Worm (Caenorhabditis elegans) whole organism, L4 larva: ENCODE measurements around the gene C03B1.9.

Experiments used
- F10B5.3 ChIP-seq: sonication (generic microtip); optimal IDR thresholded peaks from 2 replicates; lab custom pipeline; 2016; ENCODE audit warnings: mild to moderate bottlenecking, missing genetic modification characterization, missing compliant biosample characterization
- T20F7.1 ChIP-seq: fragments of 200-800 bp; sonication (Bioruptor generic); optimal IDR thresholded peaks from 2 replicates; lab custom pipeline; 2018; ENCODE audit warnings: mild to moderate bottlenecking, missing genetic modification characterization, missing compliant biosample characterization
- aha-1 ChIP-seq: fragments of 150-350 bp; peaks from one replicate; lab custom pipeline; 2014; ENCODE audit warnings: missing biosample characterization, missing genetic modification characterization
- ama-1 ChIP-seq: fragments of 150-350 bp; optimal IDR thresholded peaks from 2 replicates; lab custom pipeline; 2014; ENCODE audit warnings: inconsistent platforms, mixed read lengths
- attf-4 ChIP-seq: sonication (generic microtip); optimal IDR thresholded peaks from 3 replicates; lab custom pipeline; 2017; ENCODE audit warnings: missing biosample characterization, missing genetic modification characterization
- ceh-20 ChIP-seq: fragments of 200-800 bp; sonication (Bioruptor generic); IDR thresholded peaks from 2 replicates; pipeline ENCODE4 v1.3.6; 2022; ENCODE audit warnings: missing genetic modification reagents, missing genetic modification characterization, missing compliant biosample characterization
- ces-1 ChIP-seq: fragments of 150-350 bp; sonication (generic microtip); optimal IDR thresholded peaks from 4 replicates; lab custom pipeline; 2014; ENCODE audit warnings: missing biosample characterization, missing genetic modification reagents, missing genetic modification characterization
- dmd-6 ChIP-seq: fragments of 200-800 bp; sonication (Bioruptor generic); IDR thresholded peaks from 2 replicates; pipeline ENCODE4 v1.3.6; 2022; ENCODE audit warnings: missing genetic modification reagents, missing genetic modification characterization, missing compliant biosample characterization
- dmd-8 ChIP-seq: fragments of 200-800 bp; sonication (Bioruptor generic); IDR thresholded peaks from 2 replicates; pipeline ENCODE4 v1.3.6; 2022; ENCODE audit warnings: missing genetic modification characterization, missing compliant biosample characterization
- egl-43 ChIP-seq: fragments of 200-800 bp; sonication (Bioruptor generic); IDR thresholded peaks from 2 replicates; pipeline ENCODE4 v1.3.6; 2022; ENCODE audit warnings: missing genetic modification reagents, missing genetic modification characterization, missing compliant biosample characterization
- hlh-30 ChIP-seq: sonication (generic microtip); optimal IDR thresholded peaks from 2 replicates; lab custom pipeline; 2017; ENCODE audit warnings: antibody characterized with exemption, mild to moderate bottlenecking, missing genetic modification characterization, missing compliant biosample characterization; ENCODE audit not compliant: insufficient read depth
- lsy-2 ChIP-seq, 2 experiments: fragments of 150-350 bp in 1 of 2; sonication (generic microtip) in 1 of 2; optimal IDR thresholded peaks; 2 replicates each; lab custom pipeline; 2014 to 2017; ENCODE audit warnings: missing biosample characterization in 2 of 2, missing genetic modification characterization in 2 of 2
- mep-1 ChIP-seq: fragments of 150-350 bp; sonication (generic microtip); optimal IDR thresholded peaks from 3 replicates; lab custom pipeline; 2014; ENCODE audit warnings: missing biosample characterization, missing genetic modification characterization
- mxl-2 ChIP-seq: fragments of 200-800 bp; sonication (Bioruptor generic); conservative IDR thresholded peaks from 2 replicates; pipeline ENCODE4 v1.3.6; 2022; ENCODE audit warnings: missing genetic modification reagents, missing genetic modification characterization, missing compliant biosample characterization
- mxl-3 ChIP-seq: fragments of 200-800 bp; sonication (Bioruptor generic); optimal IDR thresholded peaks from 2 replicates; lab custom pipeline; 2018; ENCODE audit warnings: mild to moderate bottlenecking, missing genetic modification characterization, missing compliant biosample characterization
- nhr-102 ChIP-seq: sonication (generic microtip); optimal IDR thresholded peaks from 2 replicates; lab custom pipeline; 2016; ENCODE audit warnings: mild to moderate bottlenecking, missing genetic modification characterization, moderate library complexity, missing compliant biosample characterization
- nhr-111 ChIP-seq: fragments of 200-800 bp; sonication (Bioruptor generic); optimal IDR thresholded peaks from 2 replicates; lab custom pipeline; 2018; ENCODE audit warnings: mild to moderate bottlenecking, missing genetic modification characterization, missing compliant biosample characterization
- nhr-25 ChIP-seq: sonication (generic microtip); optimal IDR thresholded peaks from 2 replicates; lab custom pipeline; 2017; ENCODE audit warnings: missing genetic modification characterization, mild to moderate bottlenecking, missing compliant biosample characterization, antibody characterized with exemption, moderate library complexity, borderline replicate concordance; ENCODE audit not compliant: insufficient read depth
- nhr-28 ChIP-seq: fragments of 150-350 bp; optimal IDR thresholded peaks from 2 replicates; lab custom pipeline; 2014; ENCODE audit warnings: missing biosample characterization, missing genetic modification characterization
- nhr-6 ChIP-seq: fragments of 150-350 bp; optimal IDR thresholded peaks from 2 replicates; lab custom pipeline; 2014; ENCODE audit warnings: missing biosample characterization, missing genetic modification characterization
- pha-4 ChIP-seq, 2 experiments: fragments of 150-350 bp in 1 of 2; fragments of 200-800 bp in 1 of 2; sonication (Bioruptor generic) in 1 of 2; IDR thresholded peaks in 1 of 2; optimal IDR thresholded peaks in 1 of 2; 2 replicates each; pipeline versions ENCODE4 v1.3.6 to Lab custom; 2014 to 2022; ENCODE audit warnings: missing genetic modification characterization in 2 of 2, missing genetic modification reagents in 2 of 2, missing biosample characterization in 1 of 2, missing compliant biosample characterization in 1 of 2
- php-3 ChIP-seq: fragments of 200-800 bp; sonication (Bioruptor generic); IDR thresholded peaks from 2 replicates; pipeline ENCODE4 v1.3.6; 2022; ENCODE audit warnings: missing genetic modification reagents, missing genetic modification characterization, missing compliant biosample characterization
- pqm-1 ChIP-seq: sonication (generic microtip); optimal IDR thresholded peaks from 2 replicates; lab custom pipeline; 2017; ENCODE audit warnings: missing biosample characterization, missing genetic modification characterization
- saeg-2 ChIP-seq: fragments of 200-800 bp; sonication (Bioruptor generic); IDR thresholded peaks from 2 replicates; pipeline ENCODE4 v1.3.6; 2022; ENCODE audit warnings: missing genetic modification reagents, missing genetic modification characterization, missing compliant biosample characterization
- set-16 ChIP-seq: fragments of 200-800 bp; sonication (Bioruptor generic); IDR thresholded peaks from 2 replicates; pipeline ENCODE4 v1.3.6; 2022; ENCODE audit warnings: missing genetic modification reagents, missing genetic modification characterization, missing compliant biosample characterization
- snpc-1.2 ChIP-seq: fragments of 200-800 bp; sonication (Bioruptor generic); IDR thresholded peaks from 2 replicates; pipeline ENCODE4 v1.3.6; 2022; ENCODE audit warnings: missing genetic modification reagents, missing genetic modification characterization, missing compliant biosample characterization
- zag-1 ChIP-seq: fragments of 150-350 bp; optimal IDR thresholded peaks from 2 replicates; lab custom pipeline; 2014; ENCODE audit warnings: missing biosample characterization, missing genetic modification characterization
- zfp-2 ChIP-seq: sonication (generic microtip); optimal IDR thresholded peaks from 2 replicates; lab custom pipeline; 2016; ENCODE audit warnings: mild to moderate bottlenecking, missing genetic modification characterization, missing compliant biosample characterization
- zip-11 ChIP-seq: fragments of 200-800 bp; sonication (Bioruptor generic); IDR thresholded peaks from 2 replicates; pipeline ENCODE4 v1.3.6; 2022; ENCODE audit warnings: missing genetic modification characterization, missing compliant biosample characterization
- zip-2 ChIP-seq: fragments of 150-350 bp; optimal IDR thresholded peaks from 2 replicates; lab custom pipeline; 2014; ENCODE audit warnings: missing biosample characterization, missing genetic modification characterization

The C03B1.9 gene

ce11 chrX:6331409-6331808, 15.5 kb downstream of the C03B1.9 start, which contains the start of gene col-170:
col-170 (plus strand) TSS chrX:6331709.
- peak; percentile 81 for TF ChIP-seq aha-1 (tag; lab: Kevin White, UChicago)
- no peak for TF ChIP-seq T20F7.1 (GFP tag; lab: Kevin White, UChicago)
- TF ChIP-seq nhr-28 (tag; lab: Kevin White, UChicago): peak; percentile 45

- TF ChIP-seq set-16 (GFP tag; lab: Robert Waterston, UW): peak; percentile 96
Observed at ce11 chrX:6329542-6330029, 17.3 kb downstream of the C03B1.9 start.

ce11 chrX:6328860-6329259, 18.1 kb downstream of the C03B1.9 start, which contains the start of gene col-169:
col-169 (plus strand) TSS chrX:6329160.
- no peak for TF ChIP-seq zip-2 (tag; lab: Kevin White, UChicago)
- no peak for TF ChIP-seq lsy-2 (tag; optimal IDR thresholded peaks at IDR 0.05; lab: Kevin White, UChicago)
- no peak for TF ChIP-seq hlh-30 (tag; lab: Kevin White, UChicago)
- peak; percentile 84 for TF ChIP-seq aha-1 (tag; lab: Kevin White, UChicago)
- no peak for TF ChIP-seq pha-4 (GFP tag; IDR thresholded peaks at IDR 0.05; lab: Robert Waterston, UW)
- no peak for TF ChIP-seq pha-4 (tag; optimal IDR thresholded peaks at IDR 0.05; lab: Kevin White, UChicago)
- TF ChIP-seq dmd-8 (GFP tag; lab: Robert Waterston, UW): no peak
- no peak for TF ChIP-seq zip-11 (GFP tag; lab: Robert Waterston, UW)
- TF ChIP-seq ceh-20 (GFP tag; lab: Robert Waterston, UW): no peak

- TF ChIP-seq zfp-2 (tag; lab: Kevin White, UChicago) (no peak), saeg-2 (GFP tag; lab: Robert Waterston, UW) (no peak), nhr-6 (tag; lab: Kevin White, UChicago) (no peak), F10B5.3 (tag; lab: Kevin White, UChicago) (no peak), nhr-102 (tag; lab: Kevin White, UChicago) (no peak), mxl-3 (no peak), dmd-6 (GFP tag; lab: Robert Waterston, UW) (no peak), pqm-1 (no peak), attf-4 (tag; lab: Kevin White, UChicago) (no peak)
Observed at ce11 chrX:6326088-6326487, 20.8 kb downstream of the C03B1.9 start, which contains the start of gene col-168. col-168 (plus strand) TSS chrX:6326388.

- peak; percentile 33 for TF ChIP-seq nhr-25 (tag; lab: Kevin White, UChicago)
- TF ChIP-seq set-16 (GFP tag; lab: Robert Waterston, UW): peak; percentile 74
- peak; percentile 3 for TF ChIP-seq hlh-30 (tag; lab: Kevin White, UChicago)
Observed at ce11 chrX:6324124-6324893, 22.6 kb downstream of the C03B1.9 start.

- peak; percentile 7 for TF ChIP-seq nhr-6 (tag; lab: Kevin White, UChicago)
- TF ChIP-seq snpc-1.2 (GFP tag; lab: Robert Waterston, UW): no peak
- TF ChIP-seq egl-43 (GFP tag; lab: Robert Waterston, UW): no peak
- TF ChIP-seq saeg-2 (GFP tag; lab: Robert Waterston, UW): no peak
- TF ChIP-seq ces-1 (GFP tag; lab: Kevin White, UChicago): no peak
- no peak for TF ChIP-seq mxl-2 (GFP tag; lab: Robert Waterston, UW)
- TF ChIP-seq ceh-20 (GFP tag; lab: Robert Waterston, UW): no peak
- no peak for TF ChIP-seq dmd-8 (GFP tag; lab: Robert Waterston, UW)
- TF ChIP-seq php-3: no peak
- no peak for TF ChIP-seq nhr-111 (GFP tag; lab: Kevin White, UChicago)
- no peak for TF ChIP-seq lsy-2 (tag; optimal IDR thresholded peaks at IDR 0.05; lab: Kevin White, UChicago)
- TF ChIP-seq ama-1: no peak
- TF ChIP-seq mep-1 (tag; lab: Kevin White, UChicago): peak; percentile 24
- no peak for TF ChIP-seq zag-1 (tag; lab: Kevin White, UChicago)
- TF ChIP-seq nhr-28 (tag; lab: Kevin White, UChicago): peak; percentile 25
- TF ChIP-seq, all 104 proteins: peak for 3
Observed at ce11 chrX:6323129-6323528, 23.8 kb downstream of the C03B1.9 start, which contains the start of gene col-167. col-167 (plus strand) TSS chrX:6323488.
